Fruit fly (Drosophila melanogaster): ENCODE data around the gene mRpS30.
A peak's percentile ranks its signal among the peaks of the same experiment; 100 is the strongest.

The mRpS30 gene

dm6 chrX:15785429-15786239 is at the start of gene mRpS30, which contains the start of gene Paf-AHalpha:
mRpS30 (plus strand) TSS chrX:15786047.
Paf-AHalpha (minus strand) TSS chrX:15785583.
- no peak for TF ChIP-seq CG8478 (optimal IDR thresholded peaks at IDR 0.05)
- TF ChIP-seq CTCF (optimal IDR thresholded peaks at IDR 0.05) = no peak

dm6 chrX:15737110-15737509 is 48.7 kb upstream of the mRpS30 start, which contains the start of gene Arp6:
Arp6 (minus strand) TSS chrX:15737120.
- no peak for TF ChIP-seq CTCF (optimal IDR thresholded peaks at IDR 0.05)
- no peak for TF ChIP-seq CG8478 (optimal IDR thresholded peaks at IDR 0.05)

- TF ChIP-seq CG8478 (optimal IDR thresholded peaks at IDR 0.05) = no peak
- no peak for TF ChIP-seq CTCF (optimal IDR thresholded peaks at IDR 0.05)
Observed at dm6 chrX:15738890-15739550, 46.8 kb upstream of the mRpS30 start, which contains the start of the genes CG11679 and CG8206. CG11679 (minus strand) TSS chrX:15738954. CG8206 (plus strand) TSS chrX:15739230.

- TF ChIP-seq CG8478 (optimal IDR thresholded peaks at IDR 0.05) (no peak), CTCF (optimal IDR thresholded peaks at IDR 0.05) (no peak)
Observed at dm6 chrX:15740288-15740726, 45.5 kb upstream of the mRpS30 start.

DNA sequence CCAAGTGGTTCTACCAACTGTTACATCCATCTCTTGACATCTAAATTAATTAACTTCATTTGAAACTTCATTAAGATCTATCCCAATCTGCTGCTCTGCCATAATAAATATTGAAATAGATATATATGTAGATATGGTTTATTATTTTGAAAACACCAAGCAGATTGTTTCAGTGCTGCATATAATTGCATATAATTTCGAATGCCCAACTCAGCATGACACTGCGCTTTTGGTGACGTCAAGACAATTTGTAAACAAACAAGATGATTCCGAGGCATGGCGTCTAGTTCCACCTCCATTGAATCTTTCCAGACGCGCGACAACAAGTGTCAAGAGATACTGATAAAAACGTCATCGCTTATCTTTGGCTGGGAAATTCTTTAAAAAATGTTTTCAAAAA is 45.0 kb upstream of the mRpS30 start:
- TF ChIP-seq CTCF (optimal IDR thresholded peaks at IDR 0.05) (no peak), CG8478 (optimal IDR thresholded peaks at IDR 0.05) (no peak)

DNA sequence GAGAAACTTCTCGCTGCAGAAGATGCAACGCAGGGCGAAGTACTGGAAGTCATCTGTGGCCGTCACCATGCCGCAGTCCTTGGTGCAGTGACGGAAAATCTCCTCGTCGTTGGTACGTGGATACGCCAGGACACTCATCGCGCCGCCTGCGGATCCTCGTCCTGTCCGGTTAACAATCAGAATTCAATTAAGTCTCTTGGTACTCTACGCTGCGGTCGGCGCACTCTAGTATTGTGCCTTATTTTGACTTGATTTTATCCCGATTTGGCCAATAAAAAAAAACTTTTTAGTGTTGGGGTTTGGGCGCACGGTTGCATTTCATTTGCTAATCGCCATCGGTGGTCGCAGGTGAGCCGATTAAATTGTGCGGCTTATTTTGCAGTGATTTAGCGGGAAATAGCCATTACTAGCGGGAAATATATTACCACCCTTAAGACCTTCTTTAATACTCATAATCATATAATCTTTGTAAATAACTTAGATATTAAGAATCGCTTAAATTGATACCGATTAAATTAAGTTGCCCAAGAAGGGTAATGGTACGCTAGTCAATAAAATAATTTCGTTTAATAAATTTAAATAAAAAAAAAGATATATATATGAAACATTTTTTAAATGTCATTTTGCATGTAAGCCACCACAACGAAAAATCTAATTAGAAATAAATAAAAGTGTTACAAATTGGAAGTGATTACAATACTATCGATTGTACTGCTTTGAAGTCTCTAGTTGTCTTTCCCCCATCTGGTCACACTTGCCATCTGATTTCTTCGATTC is 39.8 kb upstream of the mRpS30 start, which contains the start of the genes CG8944 and CCT6:
Gene CG8944, minus strand, starts transcription at position 327 of the 777 bp plus-strand sequence.
Gene CCT6, plus strand, starts transcription at position 744 of the 777 bp plus-strand sequence.
- TF ChIP-seq CTCF (optimal IDR thresholded peaks at IDR 0.05) (no peak), CG8478 (optimal IDR thresholded peaks at IDR 0.05) (no peak)

DNA sequence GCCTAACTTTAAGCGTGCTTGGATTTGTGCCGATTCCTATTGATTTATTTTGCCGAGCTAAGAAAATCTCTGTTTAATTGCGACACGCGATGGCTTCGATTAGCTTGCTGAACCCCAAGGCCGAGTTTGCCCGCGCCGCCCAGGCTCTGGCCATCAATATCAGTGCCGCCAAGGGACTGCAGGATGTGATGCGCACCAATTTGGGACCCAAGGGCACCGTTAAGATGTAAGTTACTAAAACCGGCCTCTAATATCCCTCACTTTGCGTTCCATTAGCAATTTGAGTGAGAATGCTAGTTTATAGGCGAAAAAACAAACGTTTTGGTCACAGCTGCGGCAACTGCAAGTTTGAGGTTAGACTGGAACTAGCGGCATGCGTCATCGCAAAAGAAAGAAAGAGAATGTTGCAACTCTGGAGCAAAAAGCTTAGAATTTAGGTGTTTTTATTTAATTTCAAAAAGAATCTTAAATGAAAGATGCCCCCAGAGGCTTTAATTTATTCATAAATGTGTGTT is 39.1 kb upstream of the mRpS30 start:
- TF ChIP-seq CG8478 (optimal IDR thresholded peaks at IDR 0.05) (no peak), CTCF (optimal IDR thresholded peaks at IDR 0.05) (no peak)

DNA sequence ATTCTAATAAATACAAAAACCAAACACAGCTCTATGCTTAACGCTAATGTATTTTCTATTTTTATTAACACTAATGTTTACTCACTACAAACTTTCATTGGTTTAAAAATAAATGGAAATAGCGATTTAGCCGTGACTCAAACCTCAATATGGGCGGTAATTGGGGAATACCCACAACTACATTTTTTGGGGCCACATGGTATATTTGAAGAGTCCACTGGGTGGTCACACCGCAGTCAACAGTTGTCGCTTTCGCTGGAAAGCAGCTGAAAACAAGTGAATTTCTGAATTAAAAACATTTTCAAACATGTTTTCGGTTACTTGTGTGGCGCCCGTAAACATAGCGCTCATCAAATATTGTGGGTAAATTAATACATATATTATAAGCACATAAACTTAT is 36.9 kb upstream of the mRpS30 start, which contains the start of gene Mvd:
Gene Mvd, plus strand, starts transcription at position 222 of the 400 bp plus-strand sequence.
- peak in 1 of 2 experiments; percentile 45 for TF ChIP-seq CTCF (optimal IDR thresholded peaks at IDR 0.05)
- no peak for TF ChIP-seq CG8478 (optimal IDR thresholded peaks at IDR 0.05)

dm6 chrX:15756018-15756417 is 29.8 kb upstream of the mRpS30 start, which contains the start of gene CG8260:
CG8260 (plus strand) TSS chrX:15756318.
- TF ChIP-seq CTCF (optimal IDR thresholded peaks at IDR 0.05) (no peak), CG8478 (optimal IDR thresholded peaks at IDR 0.05) (no peak)

dm6 chrX:15758692-15759240 is 27.1 kb upstream of the mRpS30 start:
- TF ChIP-seq CG8478 (optimal IDR thresholded peaks at IDR 0.05) = no peak
- no peak for TF ChIP-seq CTCF (optimal IDR thresholded peaks at IDR 0.05)

DNA sequence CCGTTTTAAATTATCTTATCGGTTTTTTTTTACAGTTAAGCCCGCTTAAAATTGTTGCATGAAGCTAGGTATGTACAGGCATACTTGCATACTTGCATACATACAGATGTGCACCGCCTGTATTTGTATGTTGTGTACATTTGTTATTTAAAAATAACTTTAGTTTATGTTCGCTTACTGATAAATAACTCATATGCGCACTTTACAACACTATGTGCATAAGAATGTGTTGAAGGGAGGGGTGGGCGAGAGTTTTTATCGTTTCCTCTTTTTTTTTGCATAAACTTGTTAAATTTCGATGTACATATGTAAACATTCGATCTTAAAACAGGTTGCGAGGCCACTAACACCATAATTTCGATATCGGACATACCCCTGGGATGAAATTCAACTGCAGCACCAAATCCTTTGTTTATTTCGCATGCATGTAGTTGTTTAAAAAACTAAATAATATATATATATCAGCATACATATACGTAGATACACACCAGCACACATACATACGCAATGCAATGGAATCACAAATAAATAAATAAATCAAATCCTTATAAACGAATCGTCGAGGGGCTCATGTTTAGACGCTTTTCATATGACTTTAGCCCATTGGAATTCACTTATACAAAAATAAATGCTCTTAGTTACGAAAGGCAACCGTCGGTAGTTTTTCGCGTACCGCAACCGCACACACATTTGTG is 25.9 kb upstream of the mRpS30 start:
- TF ChIP-seq CTCF (optimal IDR thresholded peaks at IDR 0.05) = no peak
- no peak for TF ChIP-seq CG8478 (optimal IDR thresholded peaks at IDR 0.05)

DNA sequence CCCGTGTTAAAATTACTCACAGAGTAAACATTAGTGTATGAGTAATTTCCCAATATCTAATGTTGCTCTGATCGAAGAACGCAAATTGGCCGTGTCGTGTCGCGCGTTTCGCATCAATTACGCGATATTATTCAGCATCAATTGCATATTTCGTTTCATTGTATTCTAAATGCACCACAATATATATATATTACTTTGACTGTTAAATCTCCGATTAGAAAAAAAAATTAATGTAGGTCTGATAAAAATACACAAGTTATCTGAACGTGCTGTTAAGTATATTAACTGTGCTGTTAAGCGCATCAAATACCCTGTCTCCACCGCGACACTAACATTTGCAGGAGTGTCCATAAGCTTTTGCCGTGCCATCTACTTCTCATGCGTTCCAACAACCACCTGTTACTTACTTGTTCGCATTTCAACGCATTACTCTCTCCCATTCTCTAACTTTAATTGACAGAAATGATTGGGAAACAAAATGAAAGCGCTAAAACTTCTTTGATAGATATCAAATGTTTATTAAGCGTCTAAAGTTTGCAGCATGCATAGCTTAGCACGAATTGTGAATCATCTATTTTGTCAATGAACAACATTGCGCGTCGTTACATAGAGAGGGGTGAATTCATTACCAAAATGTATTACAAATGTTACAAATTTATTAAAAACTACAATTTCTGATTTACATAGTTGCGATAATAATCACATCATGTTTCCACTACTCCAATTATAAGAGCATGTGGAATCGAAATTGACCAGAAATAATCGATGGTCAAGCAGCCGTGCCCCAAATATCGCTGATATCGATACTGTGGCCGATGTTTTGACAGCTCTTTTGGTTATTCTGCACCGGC is 25.2 kb upstream of the mRpS30 start, which contains the start of the genes Graf and mRpL3:
Gene Graf, minus strand, starts transcription at position 287 of the 851 bp plus-strand sequence.
Gene mRpL3, plus strand, starts transcription at position 802 of the 851 bp plus-strand sequence.
- no peak for TF ChIP-seq CG8478 (optimal IDR thresholded peaks at IDR 0.05)
- TF ChIP-seq CTCF (optimal IDR thresholded peaks at IDR 0.05) = peak in 1 of 2 experiments; percentile 21

DNA sequence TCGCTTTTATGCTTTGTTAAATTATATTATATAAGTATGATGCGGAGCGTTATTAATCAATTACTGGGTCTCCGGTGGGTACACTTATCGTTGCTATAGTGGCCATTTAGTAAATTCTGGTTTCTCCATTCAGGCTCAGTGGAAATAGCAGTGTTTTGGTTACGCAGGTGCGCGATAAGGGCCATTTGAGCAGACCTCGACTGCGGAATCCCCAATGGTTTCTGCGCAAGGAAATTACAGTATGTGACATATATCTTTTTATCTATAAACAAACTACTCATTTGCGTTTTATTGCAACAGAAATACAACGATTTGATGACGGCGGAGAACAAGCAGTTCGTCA is 24.6 kb upstream of the mRpS30 start:
- TF ChIP-seq CG8478 (optimal IDR thresholded peaks at IDR 0.05) (no peak), CTCF (optimal IDR thresholded peaks at IDR 0.05) (no peak)

Measured in S2 (cell line).